Worm (Caenorhabditis elegans) whole organism, young adult: ENCODE data around the gene cnnm-1.

Experiments used
- ama-1 ChIP-seq, 3 experiments: fragments of 150-350 bp in 1 of 3; sonication (generic microtip) in 2 of 3; optimal IDR thresholded peaks; 2 replicates each; lab custom pipeline; 2014 to 2018; ENCODE audit warnings: missing biosample characterization in 2 of 3, missing genetic modification characterization in 2 of 3, missing genetic modification reagents in 2 of 3
- ceh-27 ChIP-seq: fragments of 200-800 bp; sonication (Bioruptor generic); optimal IDR thresholded peaks from 2 replicates; lab custom pipeline; 2018; ENCODE audit warnings: mild to moderate bottlenecking, missing genetic modification characterization, moderate library complexity, missing compliant biosample characterization
- gei-17 ChIP-seq: fragments of 200-800 bp; sonication (Bioruptor generic); optimal IDR thresholded peaks from 2 replicates; lab custom pipeline; 2018; ENCODE audit warnings: mild to moderate bottlenecking, missing genetic modification characterization, missing compliant biosample characterization
- him-1 ChIP-seq: sonication (generic microtip); optimal IDR thresholded peaks from 2 replicates; lab custom pipeline; 2016; ENCODE audit warnings: missing genotype, missing genetic modification reagents, missing genetic modification characterization, missing compliant biosample characterization
- unc-62 ChIP-seq: fragments of 150-350 bp; optimal IDR thresholded peaks from 2 replicates; lab custom pipeline; 2014; ENCODE audit warnings: missing biosample characterization, missing genetic modification reagents, missing genetic modification characterization
- ztf-3 ChIP-seq: fragments of 200-800 bp; sonication (Bioruptor generic); optimal IDR thresholded peaks from 2 replicates; lab custom pipeline; 2018; ENCODE audit warnings: mild to moderate bottlenecking, missing genetic modification characterization, missing compliant biosample characterization

DNA sequence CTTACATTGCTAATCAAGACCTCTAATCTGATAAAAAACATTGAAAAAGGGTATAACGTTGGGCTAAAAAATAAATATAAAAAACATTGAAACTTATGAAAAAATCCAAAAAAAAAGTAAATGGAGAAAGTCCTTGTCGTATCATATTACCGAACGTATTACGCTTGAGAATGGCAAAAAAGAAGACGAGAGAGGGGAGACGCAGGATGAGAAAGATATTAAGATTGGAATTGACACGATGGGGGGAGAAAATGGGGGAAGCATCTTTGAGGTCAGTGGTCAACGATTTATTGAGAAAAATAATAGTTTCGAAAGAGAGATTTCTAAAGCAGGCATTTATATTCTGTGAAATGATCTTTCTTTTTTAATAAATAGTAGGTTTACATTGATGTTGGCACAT lies 2.7 kb upstream of the cnnm-1 start:
- no peak for TF ChIP-seq ztf-3 (GFP tag; lab: Kevin White, UChicago)
- no peak for TF ChIP-seq gei-17 (GFP tag; lab: Kevin White, UChicago)
- no peak for TF ChIP-seq ama-1 (optimal IDR thresholded peaks at IDR 0.05; lab: Kevin White, UChicago)
- TF ChIP-seq ama-1 (GFP tag; optimal IDR thresholded peaks at IDR 0.05; lab: Kevin White, UChicago) = no peak
- no peak for TF ChIP-seq him-1 (tag; lab: Kevin White, UChicago)
- TF ChIP-seq unc-62 = no peak
- TF ChIP-seq ceh-27 (GFP tag; lab: Kevin White, UChicago) = no peak
